Fruit fly (Drosophila melanogaster): ENCODE data around the gene CG31248.

The CG31248 gene

dm6 chr3R:7094368-7094767, 34.8 kb upstream of the CG31248 start:
- TF ChIP-seq ssp (GFP tag; IDR thresholded peaks at IDR 0.05) (no peak), CG4617 (GFP tag; optimal IDR thresholded peaks at IDR 0.05; ENCODE audit: borderline replicate concordance) (no peak), dm (GFP tag; optimal IDR thresholded peaks at IDR 0.05) (peak; percentile 74), CG3995 (GFP tag; optimal IDR thresholded peaks at IDR 0.05) (peak; percentile 90), NK7.1 (GFP tag; optimal IDR thresholded peaks at IDR 0.05) (no peak), cad (GFP tag; optimal IDR thresholded peaks at IDR 0.05) (no peak), btn (GFP tag; optimal IDR thresholded peaks at IDR 0.05) (no peak), bigmax (GFP tag; optimal IDR thresholded peaks at IDR 0.05) (peak; percentile 84), zen2 (GFP tag; IDR thresholded peaks at IDR 0.05; ENCODE audit: partially characterized antibody) (0 out of 3 replicates have a peak, but pooled peaks have one; percentile 33), CG10543 (GFP tag; optimal IDR thresholded peaks at IDR 0.05) (no peak), ara (GFP tag; IDR thresholded peaks at IDR 0.05) (0 out of 2 replicates have a peak, but pooled peaks have one; percentile 38), D19A (tag; optimal IDR thresholded peaks at IDR 0.05) (no peak), ATbp (GFP tag; optimal IDR thresholded peaks at IDR 0.05) (no peak), Doc2 (GFP tag; IDR thresholded peaks at IDR 0.05) (no peak), HLH3B (GFP tag; IDR thresholded peaks at IDR 0.05) (no peak), CG2712 (tag; optimal IDR thresholded peaks at IDR 0.05) (no peak), chm (GFP tag; IDR thresholded peaks at IDR 0.05) (no peak), lilli (GFP tag; optimal IDR thresholded peaks at IDR 0.05) (no peak), B-H1 (GFP tag; IDR thresholded peaks at IDR 0.05) (no peak), BEAF-32 (GFP tag; optimal IDR thresholded peaks at IDR 0.05) (peak; percentile 6), unc-4 (GFP tag; IDR thresholded peaks at IDR 0.05; ENCODE audit: partially characterized antibody) (no peak), Med (GFP tag) (peak; percentile 15), row (GFP tag; IDR thresholded peaks at IDR 0.05) (0 out of 3 replicates have a peak, but pooled peaks have one; percentile 18)

- no peak for TF ChIP-seq B-H2 (GFP tag; optimal IDR thresholded peaks at IDR 0.05)
- no peak for TF ChIP-seq zen (tag; optimal IDR thresholded peaks at IDR 0.05)
- no peak for TF ChIP-seq CG14667 (GFP tag; IDR thresholded peaks at IDR 0.05)
- peak; percentile 10; the same call in 1 of the 2 replicates for TF ChIP-seq onecut (GFP tag; IDR thresholded peaks at IDR 0.05)
- no peak for TF ChIP-seq CG9727 (GFP tag; optimal IDR thresholded peaks at IDR 0.05)
- TF ChIP-seq psq (GFP tag; optimal IDR thresholded peaks at IDR 0.05): no peak
- peak; percentile 7 for TF ChIP-seq Asciz (GFP tag; optimal IDR thresholded peaks at IDR 0.05)
- TF ChIP-seq vnd (GFP tag; IDR thresholded peaks at IDR 0.05; ENCODE audit: partially characterized antibody): no peak
- no peak for TF ChIP-seq CG10209 (GFP tag; optimal IDR thresholded peaks at IDR 0.05)
- TF ChIP-seq gt (GFP tag; IDR thresholded peaks at IDR 0.05): no peak
- TF ChIP-seq Atf6 (GFP tag; IDR thresholded peaks at IDR 0.05): no peak
- no peak for TF ChIP-seq pfk (GFP tag; optimal IDR thresholded peaks at IDR 0.05)
- no peak for TF ChIP-seq inv (GFP tag; IDR thresholded peaks at IDR 0.05; ENCODE audit: partially characterized antibody)
- TF ChIP-seq CG11695 (GFP tag; IDR thresholded peaks at IDR 0.05): no peak
- no peak for TF ChIP-seq CG15269 (tag; optimal IDR thresholded peaks at IDR 0.05)
- no peak for TF ChIP-seq CG8281 (tag; optimal IDR thresholded peaks at IDR 0.05)
- no peak for TF ChIP-seq sisA (GFP tag; IDR thresholded peaks at IDR 0.05)
- no peak for TF ChIP-seq E2f1 (GFP tag; IDR thresholded peaks at IDR 0.05)
- TF ChIP-seq trem (tag; optimal IDR thresholded peaks at IDR 0.05): peak; percentile 8
- no peak for TF ChIP-seq BtbVII (GFP tag; optimal IDR thresholded peaks at IDR 0.05)
- no peak for TF ChIP-seq tin (GFP tag; optimal IDR thresholded peaks at IDR 0.05)
- no peak for TF ChIP-seq CG30403 (GFP tag; optimal IDR thresholded peaks at IDR 0.05)
- no peak for TF ChIP-seq CG1602 (GFP tag; optimal IDR thresholded peaks at IDR 0.05)
- TF ChIP-seq toy (GFP tag; IDR thresholded peaks at IDR 0.05): no peak
- TF ChIP-seq CG13296 (GFP tag; optimal IDR thresholded peaks at IDR 0.05): no peak
- TF ChIP-seq al (GFP tag; IDR thresholded peaks at IDR 0.05): no peak
- no peak for TF ChIP-seq Hr3 (GFP tag; optimal IDR thresholded peaks at IDR 0.05)
These were observed 26.0 kb upstream of the CG31248 start for dm6 chr3R:7102853-7103833.

All from whole organism, embryonic.